Worm (Caenorhabditis elegans): ENCODE data around the gene hmp-1.

DNA sequence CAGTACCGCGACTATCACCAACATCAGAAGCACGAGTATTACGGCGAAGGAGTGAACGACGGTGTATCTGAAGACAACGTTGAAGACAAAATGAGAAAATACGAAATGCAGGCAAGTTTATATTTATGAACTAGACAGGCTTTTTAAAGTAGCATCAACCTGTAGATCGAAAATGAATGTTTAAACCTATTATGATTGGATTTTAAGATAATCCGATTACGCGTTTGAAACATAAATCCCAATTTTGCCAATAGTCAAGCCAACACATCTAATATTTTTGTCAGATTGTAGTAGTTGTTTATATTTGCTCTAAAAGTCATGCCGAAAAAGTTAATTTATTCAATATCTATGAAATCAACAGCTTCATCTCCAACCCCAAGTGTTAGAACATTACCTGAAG lies 55.6 kb downstream of the hmp-1 start:
- TF ChIP-seq nhr-12 (tag; optimal IDR thresholded peaks at IDR 0.05) (no peak), elt-3 (tag; optimal IDR thresholded peaks at IDR 0.05) (no peak), mab-9 (GFP tag; IDR thresholded peaks at IDR 0.05) (no peak), snpc-4 (tag; optimal IDR thresholded peaks at IDR 0.05) (no peak), nhr-77 (tag; optimal IDR thresholded peaks at IDR 0.05) (no peak), ama-1 (optimal IDR thresholded peaks at IDR 0.05) (no peak), lsy-2 (tag; optimal IDR thresholded peaks at IDR 0.05) (no peak), sptf-1 (tag; optimal IDR thresholded peaks at IDR 0.05) (no peak), nhr-11 (tag; optimal IDR thresholded peaks at IDR 0.05) (no peak), irx-1 (tag; optimal IDR thresholded peaks at IDR 0.05) (no peak), ceh-82 (tag; optimal IDR thresholded peaks at IDR 0.05) (no peak), mep-1 (tag; optimal IDR thresholded peaks at IDR 0.05) (no peak), unc-130 (tag; optimal IDR thresholded peaks at IDR 0.05) (no peak), pqm-1 (tag; optimal IDR thresholded peaks at IDR 0.05) (no peak)

All from whole organism, L1 larva.